Fruit fly (Drosophila melanogaster): ENCODE results near the gene Amnionless.

Amnionless gene

dm6 chr2L:249048-249825 is 39.7 kb downstream of the Amnionless start (continued):
- TF ChIP-seq tio (GFP tag; optimal IDR thresholded peaks at IDR 0.05) (peak; percentile 13), zen2 (GFP tag; IDR thresholded peaks at IDR 0.05; ENCODE audit: partially characterized antibody) (peak; percentile 82), lilli (GFP tag; optimal IDR thresholded peaks at IDR 0.05) (no peak), CG6689 (GFP tag; IDR thresholded peaks at IDR 0.05) (0 out of 2 replicates have a peak, but pooled peaks have one; percentile 38), shn (GFP tag; optimal IDR thresholded peaks at IDR 0.05) (no peak), CG2199 (GFP tag; IDR thresholded peaks at IDR 0.05) (peak; percentile 82), CG1832 (GFP tag; optimal IDR thresholded peaks at IDR 0.05) (peak; percentile 80), Dad (GFP tag; optimal IDR thresholded peaks at IDR 0.05) (no peak), HmgD (GFP tag; optimal IDR thresholded peaks at IDR 0.05) (peak; percentile 21), CG33213 (GFP tag; optimal IDR thresholded peaks at IDR 0.05) (no peak), oc (tag; optimal IDR thresholded peaks at IDR 0.05) (no peak), nerfin-1 (tag; optimal IDR thresholded peaks at IDR 0.05) (peak; percentile 3), zfh2 (GFP tag; optimal IDR thresholded peaks at IDR 0.05) (no peak), CG34224 (GFP tag; IDR thresholded peaks at IDR 0.05; ENCODE audit: partially characterized antibody) (peak; percentile 61), CG16779 (GFP tag; IDR thresholded peaks at IDR 0.05) (0 out of 2 replicates have a peak, but pooled peaks have one; percentile 9), ranshi (GFP tag; IDR thresholded peaks at IDR 0.05) (no peak), abd-A (tag; optimal IDR thresholded peaks at IDR 0.05) (peak; percentile 67), NC2β (GFP tag; optimal IDR thresholded peaks at IDR 0.05) (no peak), Mes4 (GFP tag; optimal IDR thresholded peaks at IDR 0.05) (no peak), Vsx1 (GFP tag; optimal IDR thresholded peaks at IDR 0.05) (peak; percentile 9), sna (GFP tag; IDR thresholded peaks at IDR 0.05; ENCODE audit: partially characterized antibody) (peak; percentile 60; the same call in 1 of the 2 replicates), Elba2 (GFP tag; optimal IDR thresholded peaks at IDR 0.05) (no peak), MBD-R2 (GFP tag; IDR thresholded peaks at IDR 0.05) (no peak), CG6683 (GFP tag; optimal IDR thresholded peaks at IDR 0.05) (no peak), CG30403 (GFP tag; optimal IDR thresholded peaks at IDR 0.05) (peak; percentile 15), cg (GFP tag; optimal IDR thresholded peaks at IDR 0.05) (peak; percentile 88), CG2712 (tag; optimal IDR thresholded peaks at IDR 0.05) (peak; percentile 8), chinmo (GFP tag; IDR thresholded peaks at IDR 0.05; ENCODE audit: partially characterized antibody) (peak; percentile 96; the same call in 3 of the 4 replicates), CG8944 (GFP tag; optimal IDR thresholded peaks at IDR 0.05) (peak; percentile 10), CG2129 (GFP tag; IDR thresholded peaks at IDR 0.05; ENCODE audit: partially characterized antibody) (0 out of 2 replicates have a peak, but pooled peaks have one; percentile 11), sqz (GFP tag; optimal IDR thresholded peaks at IDR 0.05) (peak; percentile 68), NfI (GFP tag; optimal IDR thresholded peaks at IDR 0.05) (no peak), CG10321 (GFP tag; IDR thresholded peaks at IDR 0.05) (no peak), CG14014 (GFP tag; IDR thresholded peaks at IDR 0.05) (no peak; the same call in 1 of the 2 replicates), CG7928 (GFP tag; optimal IDR thresholded peaks at IDR 0.05) (no peak), tll (GFP tag; optimal IDR thresholded peaks at IDR 0.05) (no peak), psq (GFP tag; optimal IDR thresholded peaks at IDR 0.05) (peak; percentile 47), CG32772 (GFP tag; IDR thresholded peaks at IDR 0.05) (no peak), pan (optimal IDR thresholded peaks at IDR 0.05) (no peak), pan (GFP tag; optimal IDR thresholded peaks at IDR 0.05 in 1 of 2, IDR thresholded peaks at IDR 0.05 in 1 of 2) (peak in 1 of 2 experiments; percentile 43), CG17359 (tag; optimal IDR thresholded peaks at IDR 0.05) (peak; percentile 34), sd (tag; optimal IDR thresholded peaks at IDR 0.05) (peak; percentile 60), CG11093 (GFP tag; IDR thresholded peaks at IDR 0.05) (no peak), slp2 (GFP tag; optimal IDR thresholded peaks at IDR 0.05) (no peak), ara (GFP tag; IDR thresholded peaks at IDR 0.05) (no peak), CG14710 (tag; optimal IDR thresholded peaks at IDR 0.05) (no peak), chn (GFP tag; optimal IDR thresholded peaks at IDR 0.05) (no peak), tna (GFP tag; IDR thresholded peaks at IDR 0.05; ENCODE audit: partially characterized antibody) (no peak), schlank (tag; optimal IDR thresholded peaks at IDR 0.05) (no peak)
